Fruit fly (Drosophila melanogaster): ENCODE results near the gene Gas41.
A peak's percentile ranks its signal among the peaks of the same experiment; 100 is the strongest.

The Gas41 gene

dm6 chr2L:6921360-6922090 is 28.5 kb downstream of the Gas41 start (continued):
- TF ChIP-seq HLHmδ (GFP tag; optimal IDR thresholded peaks at IDR 0.05) = no peak
- TF ChIP-seq CG18476 (GFP tag; optimal IDR thresholded peaks at IDR 0.05) = no peak
- TF ChIP-seq sima (GFP tag; optimal IDR thresholded peaks at IDR 0.05) = no peak
- TF ChIP-seq tin (GFP tag; optimal IDR thresholded peaks at IDR 0.05) = no peak
- peak; percentile 41 for TF ChIP-seq Hmx (GFP tag; optimal IDR thresholded peaks at IDR 0.05)
- no peak for TF ChIP-seq CG18262 (tag; optimal IDR thresholded peaks at IDR 0.05)
- peak; percentile 8 for TF ChIP-seq CG17829 (tag; optimal IDR thresholded peaks at IDR 0.05)
- no peak for TF ChIP-seq Meics (GFP tag; optimal IDR thresholded peaks at IDR 0.05)
- TF ChIP-seq CG2678 (tag; optimal IDR thresholded peaks at IDR 0.05) = no peak
- TF ChIP-seq CG17328 (GFP tag; IDR thresholded peaks at IDR 0.05) = no peak
- no peak for TF ChIP-seq vvl (GFP tag; IDR thresholded peaks at IDR 0.05)
- TF ChIP-seq chm (GFP tag; IDR thresholded peaks at IDR 0.05) = peak; percentile 2; the same call in 1 of the 2 replicates
- no peak for TF ChIP-seq CG12391 (tag; optimal IDR thresholded peaks at IDR 0.05)
- peak; percentile 22 for TF ChIP-seq CG17186 (GFP tag; optimal IDR thresholded peaks at IDR 0.05)
- TF ChIP-seq Tbp (GFP tag; optimal IDR thresholded peaks at IDR 0.05) = no peak
- TF ChIP-seq mld (GFP tag; IDR thresholded peaks at IDR 0.05; ENCODE audit: partially characterized antibody) = no peak
- TF ChIP-seq CG16779 (GFP tag; IDR thresholded peaks at IDR 0.05) = no peak
- no peak for TF ChIP-seq CG3726 (GFP tag; IDR thresholded peaks at IDR 0.05)
- TF ChIP-seq CG13123 (GFP tag; optimal IDR thresholded peaks at IDR 0.05) = no peak
- no peak for TF ChIP-seq cato (GFP tag; optimal IDR thresholded peaks at IDR 0.05; ENCODE audit: borderline replicate concordance)
- TF ChIP-seq CG14014 (GFP tag; IDR thresholded peaks at IDR 0.05) = no peak
- TF ChIP-seq CG12219 (GFP tag; optimal IDR thresholded peaks at IDR 0.05) = no peak
- no peak for TF ChIP-seq CG12104 (GFP tag; optimal IDR thresholded peaks at IDR 0.05)
- TF ChIP-seq CG12236 (GFP tag; optimal IDR thresholded peaks at IDR 0.05) = no peak
- no peak for TF ChIP-seq TFAM (GFP tag; optimal IDR thresholded peaks at IDR 0.05)
- TF ChIP-seq BEAF-32 (GFP tag; optimal IDR thresholded peaks at IDR 0.05) = peak; percentile 21
- no peak for TF ChIP-seq CG9797 (GFP tag; optimal IDR thresholded peaks at IDR 0.05)
- no peak for TF ChIP-seq CoRest (tag; optimal IDR thresholded peaks at IDR 0.05)
- no peak for TF ChIP-seq CG43689 (GFP tag; IDR thresholded peaks at IDR 0.05)
- TF ChIP-seq fd3F (GFP tag; optimal IDR thresholded peaks at IDR 0.05) = no peak
- peak; percentile 59; the same call in 1 of the 3 replicates for TF ChIP-seq CG34422 (GFP tag; IDR thresholded peaks at IDR 0.05)
- TF ChIP-seq CG4328 (GFP tag; optimal IDR thresholded peaks at IDR 0.05) = no peak
- no peak for TF ChIP-seq CG7786 (GFP tag; optimal IDR thresholded peaks at IDR 0.05)
- no peak for TF ChIP-seq CG10543 (GFP tag; optimal IDR thresholded peaks at IDR 0.05)
- TF ChIP-seq CG10654 (GFP tag; optimal IDR thresholded peaks at IDR 0.05) = no peak
- no peak for TF ChIP-seq zfh2 (GFP tag; optimal IDR thresholded peaks at IDR 0.05)
- TF ChIP-seq sim (GFP tag; IDR thresholded peaks at IDR 0.05) = no peak
- no peak for TF ChIP-seq Hey (tag; optimal IDR thresholded peaks at IDR 0.05)
- TF ChIP-seq CG4424 (GFP tag; optimal IDR thresholded peaks at IDR 0.05) = no peak

- TF ChIP-seq CG8924 (tag; optimal IDR thresholded peaks at IDR 0.05) = peak; percentile 15
- no peak for TF ChIP-seq GATAe (GFP tag; conservative IDR thresholded peaks at IDR 0.05)
- no peak for TF ChIP-seq CG11560 (tag; IDR thresholded peaks at IDR 0.05)
- TF ChIP-seq CG13624 (GFP tag; optimal IDR thresholded peaks at IDR 0.05) = peak; percentile 54
- TF ChIP-seq bsh (GFP tag; optimal IDR thresholded peaks at IDR 0.05) = no peak
- TF ChIP-seq hth (optimal IDR thresholded peaks at IDR 0.05) = no peak
- peak; percentile 16 for TF ChIP-seq Nf-YB (GFP tag; optimal IDR thresholded peaks at IDR 0.05)
- TF ChIP-seq Mes4 (GFP tag; optimal IDR thresholded peaks at IDR 0.05) = no peak
- TF ChIP-seq CTCF (GFP tag; optimal IDR thresholded peaks at IDR 0.05) = no peak
- no peak for TF ChIP-seq CG2116 (GFP tag; optimal IDR thresholded peaks at IDR 0.05)
- no peak for TF ChIP-seq Sox102F (GFP tag; optimal IDR thresholded peaks at IDR 0.05)
- TF ChIP-seq lov (optimal IDR thresholded peaks at IDR 0.05) = no peak
- no peak for TF ChIP-seq lov (GFP tag; IDR thresholded peaks at IDR 0.05)
- TF ChIP-seq Nf-YA (GFP tag; IDR thresholded peaks at IDR 0.05) = no peak
Measured at dm6 chr2L:6920661-6921359, 29.2 kb downstream of the Gas41 start, which contains the start of gene Hrb27C. Gene Hrb27C (plus strand): TSS chr2L:6920704.

Measured in whole organism, embryonic.